Fruit fly (Drosophila melanogaster) whole organism, prepupa: ENCODE measurements around the gene spir.

Experiments
- CG15336 ChIP-seq: fragments of 200-800 bp; sonication (Bioruptor generic); IDR thresholded peaks from 2 replicates; pipeline ENCODE4 v1.3.6; 2022; ENCODE audit warnings: missing biosample characterization, missing genetic modification characterization
- Eip93F ChIP-seq: fragments of 200-800 bp; sonication (Bioruptor generic); optimal IDR thresholded peaks from 2 replicates; lab custom pipeline; 2016; ENCODE audit warnings: missing biosample characterization, mild to moderate bottlenecking, missing genetic modification characterization
- Hr4 ChIP-seq: fragments of 200-800 bp; sonication (Bioruptor generic); optimal IDR thresholded peaks from 3 replicates; lab custom pipeline; 2016; ENCODE audit warnings: missing biosample characterization, missing genetic modification characterization
- Met ChIP-seq: fragments of 200-800 bp; sonication (Bioruptor generic); optimal IDR thresholded peaks from 3 replicates; lab custom pipeline; 2016; ENCODE audit warnings: missing biosample characterization, missing genetic modification characterization
- Smox ChIP-seq: fragments of 200-800 bp; sonication (Bioruptor generic); optimal IDR thresholded peaks from 3 replicates; lab custom pipeline; 2016; ENCODE audit warnings: missing biosample characterization, missing genetic modification characterization
- achi ChIP-seq: fragments of 200-800 bp; sonication (Bioruptor generic); optimal IDR thresholded peaks from 3 replicates; lab custom pipeline; 2016; ENCODE audit warnings: missing biosample characterization, missing genetic modification characterization

DNA sequence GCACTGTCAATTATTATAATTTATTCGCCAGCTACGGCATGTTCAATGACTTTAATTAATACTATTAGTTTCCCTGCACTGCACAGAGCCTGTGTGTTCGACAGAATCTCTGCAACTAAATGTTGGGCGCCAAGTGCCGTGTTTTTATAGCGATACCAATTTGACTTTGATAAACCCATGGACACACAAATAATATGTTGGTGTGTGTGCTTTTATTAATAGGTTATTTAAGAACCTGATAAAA is 46.8 kb upstream of the spir start, which contains the start of gene CG17570:
- no peak for TF ChIP-seq CG15336 (GFP tag; lab: Robert Waterston, UW)
- no peak for TF ChIP-seq Met
- TF ChIP-seq Eip93F (GFP tag; lab: Kevin White, UChicago), result no peak
- no peak for TF ChIP-seq Hr4 (GFP tag; lab: Kevin White, UChicago)
- TF ChIP-seq achi (GFP tag; lab: Kevin White, UChicago), result no peak
- TF ChIP-seq Smox (GFP tag; lab: Kevin White, UChicago), result no peak
